Worm (Caenorhabditis elegans): ENCODE results near the gene pdf-1.

pdf-1 gene

DNA sequence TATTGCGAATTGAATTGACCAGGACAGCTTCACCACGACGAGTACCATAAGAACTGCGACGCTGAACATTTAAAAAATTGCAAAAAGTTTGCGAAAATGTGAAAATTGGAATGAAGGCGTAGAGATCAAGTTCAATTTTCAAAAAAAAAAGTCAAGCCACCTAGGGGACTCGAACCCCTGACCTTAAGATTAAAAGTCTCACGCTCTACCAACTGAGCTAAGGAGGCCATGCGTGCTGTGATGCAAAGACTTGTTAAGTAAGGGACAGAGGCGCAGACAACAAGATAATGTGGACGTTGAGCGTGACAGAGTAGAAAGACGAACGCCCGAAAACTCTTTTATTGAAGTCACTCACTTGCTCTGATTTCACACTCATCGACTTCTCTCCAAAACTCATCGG is 24.7 kb downstream of the pdf-1 start (continued):
- TF ChIP-seq dve-1 (tag; optimal IDR thresholded peaks at IDR 0.05; ENCODE audit: insufficient read depth) (peak; percentile 60), F49E8.2 (tag; optimal IDR thresholded peaks at IDR 0.05; ENCODE audit: borderline replicate concordance) (peak; percentile 66), set-16 (GFP tag; IDR thresholded peaks at IDR 0.05) (no peak), daf-8 (GFP tag; IDR thresholded peaks at IDR 0.05) (no peak), dmd-9 (GFP tag; IDR thresholded peaks at IDR 0.05) (peak; percentile 63; the same call in 1 of the 2 replicates), lin-38 (GFP tag; IDR thresholded peaks at IDR 0.05) (peak; percentile 87), jun-1 (tag; optimal IDR thresholded peaks at IDR 0.05) (no peak), fkh-10 (GFP tag; optimal IDR thresholded peaks at IDR 0.05) (no peak), unc-62 (GFP tag; optimal IDR thresholded peaks at IDR 0.05 in 1 of 2) (peak in 1 of 2 experiments; percentile 83), unc-62 (tag; optimal IDR thresholded peaks at IDR 0.05) (no peak), nhr-41 (GFP tag; IDR thresholded peaks at IDR 0.05) (peak; percentile 91), hlh-30 (tag; optimal IDR thresholded peaks at IDR 0.05; ENCODE audit: insufficient read depth) (peak; percentile 64), fos-1 (tag; optimal IDR thresholded peaks at IDR 0.05) (no peak), unc-39 (tag; optimal IDR thresholded peaks at IDR 0.05) (no peak), ZK546.5 (tag; optimal IDR thresholded peaks at IDR 0.05) (no peak), lin-15B (tag; optimal IDR thresholded peaks at IDR 0.05) (no peak), ceh-44 (GFP tag; IDR thresholded peaks at IDR 0.05) (peak; percentile 91), F37D6.2 (tag; optimal IDR thresholded peaks at IDR 0.05) (no peak), ztf-7 (tag; optimal IDR thresholded peaks at IDR 0.05) (peak; percentile 51), mdl-1 (tag; optimal IDR thresholded peaks at IDR 0.05) (peak; percentile 19 to 36), hif-1 (tag; optimal IDR thresholded peaks at IDR 0.05) (peak in 1 of 2 experiments; percentile 62), skn-1 (tag; optimal IDR thresholded peaks at IDR 0.05) (no peak), F10B5.3 (tag; optimal IDR thresholded peaks at IDR 0.05) (peak; percentile 48), aha-1 (tag) (peak; percentile 85)

DNA sequence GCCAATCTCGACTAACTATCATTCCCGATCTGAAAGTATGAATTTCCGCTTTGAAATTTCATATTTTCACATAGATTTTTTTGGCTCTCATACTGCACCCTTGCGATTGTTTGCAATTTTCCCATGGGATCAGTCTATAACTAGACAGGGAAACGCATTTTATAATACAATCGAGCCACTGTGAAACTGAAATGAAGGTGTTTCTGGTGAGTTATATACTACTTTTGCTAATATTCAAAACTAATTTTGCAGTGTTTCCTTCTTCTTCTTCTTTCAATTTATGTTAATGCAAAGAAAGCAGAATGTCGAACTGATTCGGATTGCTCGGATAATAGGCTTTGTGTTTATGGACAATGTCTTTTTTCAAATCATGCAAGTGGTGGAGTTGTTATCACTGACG is 26.4 kb downstream of the pdf-1 start:
- TF ChIP-seq unc-62 (GFP tag; optimal IDR thresholded peaks at IDR 0.05 in 1 of 2) (peak in 1 of 2 experiments; percentile 98), unc-62 (tag; optimal IDR thresholded peaks at IDR 0.05) (no peak), set-16 (GFP tag; IDR thresholded peaks at IDR 0.05) (no peak), aha-1 (tag) (peak; percentile 1), vab-7 (GFP tag; IDR thresholded peaks at IDR 0.05) (no peak)

DNA sequence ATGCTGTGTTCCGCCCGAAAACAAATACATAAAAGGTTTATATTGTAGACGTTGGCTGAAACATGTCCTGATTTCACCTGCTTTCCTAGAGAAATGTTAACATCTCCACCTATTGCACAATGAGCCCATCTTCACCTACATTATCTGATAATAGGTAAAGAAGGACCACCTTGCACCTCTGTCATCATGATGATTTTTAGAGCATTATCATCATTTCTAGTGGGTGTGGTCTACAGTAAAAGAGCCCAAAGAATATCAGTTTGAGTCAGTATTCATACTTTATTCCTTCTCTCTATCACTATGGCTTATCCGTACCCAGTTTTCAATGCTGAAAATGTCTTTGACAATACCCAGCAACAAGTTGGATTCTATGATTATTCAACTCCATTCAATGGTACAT is 28.1 kb downstream of the pdf-1 start, which contains the start of gene med-2:
med-2 (plus strand) TSS at position 301 of the 400 bp plus-strand sequence.
- TF ChIP-seq unc-62 (GFP tag; optimal IDR thresholded peaks at IDR 0.05 in 1 of 2) (peak in 1 of 2 experiments; percentile 67), unc-62 (tag; optimal IDR thresholded peaks at IDR 0.05) (no peak), hlh-11 (tag; optimal IDR thresholded peaks at IDR 0.05) (no peak), zip-2 (tag; optimal IDR thresholded peaks at IDR 0.05) (no peak)

DNA sequence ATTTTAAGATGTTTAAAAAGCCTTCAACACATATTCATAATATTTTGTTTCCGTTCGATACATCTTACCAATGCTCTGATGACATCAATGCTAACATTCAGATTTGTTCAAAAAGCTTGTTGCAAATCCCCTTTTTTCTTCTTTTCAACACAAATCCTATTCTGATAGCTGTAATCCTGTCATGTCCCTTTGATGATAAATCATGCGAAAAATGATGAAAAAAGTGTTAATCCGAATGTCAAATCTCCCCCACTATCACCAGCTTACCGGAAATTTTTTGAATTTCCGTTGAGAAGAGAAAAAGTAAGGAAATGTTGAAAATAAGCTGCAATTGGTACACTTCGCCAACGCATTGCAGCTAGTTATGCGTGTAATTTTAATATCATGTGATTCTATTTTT is 30.5 kb downstream of the pdf-1 start:
- TF ChIP-seq unc-62 (GFP tag; optimal IDR thresholded peaks at IDR 0.05 in 1 of 2) (peak in 1 of 2 experiments; percentile 85), unc-62 (tag; optimal IDR thresholded peaks at IDR 0.05) (no peak), ceh-28 (tag; optimal IDR thresholded peaks at IDR 0.05) (no peak), mxl-2 (GFP tag; conservative IDR thresholded peaks at IDR 0.05) (no peak)

DNA sequence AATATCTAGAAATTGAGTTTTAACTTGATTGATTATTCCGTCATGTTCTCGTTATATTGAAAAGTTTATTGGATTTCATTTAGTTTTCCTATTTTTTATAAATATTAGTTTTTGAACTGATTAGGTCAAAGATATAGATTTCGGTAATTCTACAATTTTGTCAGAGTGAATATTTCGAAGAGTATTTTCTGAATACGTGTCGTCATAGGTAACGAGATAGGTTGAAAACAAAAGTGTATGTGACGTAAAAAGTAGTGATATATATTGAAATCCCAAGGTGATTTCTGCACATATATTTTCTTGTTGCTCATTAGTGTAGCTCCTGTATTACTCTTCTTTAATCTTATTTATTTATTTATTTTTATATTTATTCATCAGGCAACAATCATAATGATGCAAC is 31.5 kb downstream of the pdf-1 start, which contains the start of gene K04C2.7:
K04C2.7 (plus strand) TSS at position 301 of the 400 bp plus-strand sequence.
- TF ChIP-seq R02D3.7 (tag; optimal IDR thresholded peaks at IDR 0.05) (no peak), hlh-11 (tag; optimal IDR thresholded peaks at IDR 0.05) (no peak), daf-16 (GFP tag; optimal IDR thresholded peaks at IDR 0.05) (no peak), daf-16 (tag; optimal IDR thresholded peaks at IDR 0.05) (no peak), snpc-4 (tag; optimal IDR thresholded peaks at IDR 0.05) (no peak), pqm-1 (tag; optimal IDR thresholded peaks at IDR 0.05) (no peak), ama-1 (optimal IDR thresholded peaks at IDR 0.05) (no peak), zip-11 (GFP tag; IDR thresholded peaks at IDR 0.05) (no peak), nhr-77 (tag; optimal IDR thresholded peaks at IDR 0.05) (no peak), mxl-2 (GFP tag; conservative IDR thresholded peaks at IDR 0.05) (no peak), spr-3 (GFP tag; optimal IDR thresholded peaks at IDR 0.05) (no peak), spr-1 (tag; optimal IDR thresholded peaks at IDR 0.05) (no peak), snpc-1.2 (GFP tag; IDR thresholded peaks at IDR 0.05) (no peak), lin-29 (GFP tag; IDR thresholded peaks at IDR 0.05) (no peak), unc-39 (tag; optimal IDR thresholded peaks at IDR 0.05) (no peak)

Measured in whole organism, L4 larva.